Worm (Caenorhabditis elegans) whole organism, midembryonic: ENCODE results near the gene msp-50.

ENCODE experiments used
- cog-1 ChIP-seq: sonication (generic microtip); optimal IDR thresholded peaks from 2 replicates; lab custom pipeline; 2016; ENCODE audit warnings: missing genetic modification characterization, missing compliant biosample characterization
- flt-1 ChIP-seq: fragments of 200-800 bp; sonication (Bioruptor generic); IDR thresholded peaks from 2 replicates; pipeline ENCODE4 v1.3.6; 2022; ENCODE audit warnings: missing genetic modification characterization, missing compliant biosample characterization
- ref-1 ChIP-seq: fragments of 200-800 bp; sonication (Bioruptor generic); conservative IDR thresholded peaks from 2 replicates; pipeline ENCODE4 v1.3.6; 2022; ENCODE audit warnings: missing genetic modification reagents, missing genetic modification characterization, missing compliant biosample characterization
- ztf-29 ChIP-seq: fragments of 200-800 bp; sonication (Bioruptor generic); IDR thresholded peaks from 2 replicates; pipeline ENCODE4 v1.3.6; 2022; ENCODE audit warnings: missing genetic modification reagents, missing genetic modification characterization, missing compliant biosample characterization

DNA sequence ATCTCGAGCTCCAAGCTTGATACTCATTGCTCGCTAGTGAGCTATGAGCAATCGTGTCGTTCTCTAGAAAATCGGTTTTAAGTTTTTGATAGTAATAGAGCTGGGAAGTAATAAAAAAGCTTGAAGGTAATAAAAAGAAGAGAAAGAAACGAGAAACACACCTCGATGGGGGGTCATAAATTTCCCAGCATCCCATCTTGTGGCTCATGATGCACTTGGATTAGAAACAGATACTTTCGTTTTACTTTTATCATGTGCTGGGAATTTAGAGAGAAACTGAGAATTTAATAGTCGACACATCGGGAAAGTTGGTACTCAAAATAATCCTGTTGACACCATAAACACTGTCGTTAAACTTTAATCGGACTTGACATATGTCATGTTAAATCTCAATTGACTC lies 21.1 kb downstream of the msp-50 start:
- TF ChIP-seq cog-1 (no peak), flt-1 (GFP tag; lab: Robert Waterston, UW) (no peak), ztf-29 (no peak), ref-1 (GFP tag; lab: Robert Waterston, UW) (no peak)
